Worm (Caenorhabditis elegans) whole organism, L2 larva: ENCODE data around the gene C16D9.5.

Experiments used
- ama-1 ChIP-seq: fragments of 150-350 bp; optimal IDR thresholded peaks from 2 replicates; lab custom pipeline; 2018; ENCODE audit warnings: inconsistent platforms
- blmp-1 ChIP-seq: sonication (generic microtip); optimal IDR thresholded peaks from 2 replicates; lab custom pipeline; 2017; ENCODE audit warnings: missing genetic modification characterization, mild to moderate bottlenecking, missing compliant biosample characterization, antibody characterized with exemption, moderate library complexity; ENCODE audit not compliant: insufficient read depth
- egl-27 ChIP-seq: sonication (generic microtip); optimal IDR thresholded peaks from 3 replicates; lab custom pipeline; 2017; ENCODE audit warnings: missing biosample characterization, missing genetic modification reagents, missing genetic modification characterization
- fos-1 ChIP-seq: fragments of 150-350 bp; optimal IDR thresholded peaks from 2 replicates; lab custom pipeline; 2014; ENCODE audit warnings: missing biosample characterization, missing genetic modification characterization
- lin-11 ChIP-seq: fragments of 150-350 bp; sonication (generic microtip); optimal IDR thresholded peaks from 2 replicates; lab custom pipeline; 2014; ENCODE audit warnings: missing biosample characterization, missing genetic modification characterization, inconsistent platforms, mixed read lengths
- lsy-2 ChIP-seq, 2 experiments: fragments of 150-350 bp in 1 of 2; sonication (generic microtip) in 1 of 2; optimal IDR thresholded peaks; 2 replicates each; lab custom pipeline; 2014 to 2017; ENCODE audit warnings: missing biosample characterization in 2 of 2, missing genetic modification characterization in 2 of 2
- nhr-77 ChIP-seq: fragments of 150-350 bp; optimal IDR thresholded peaks from 2 replicates; lab custom pipeline; 2014; ENCODE audit warnings: missing biosample characterization, missing genetic modification characterization
- sma-9 ChIP-seq, 2 experiments: fragments of 150-350 bp in 1 of 2; sonication (generic microtip) in 1 of 2; optimal IDR thresholded peaks; 2 replicates each; lab custom pipeline; 2014 to 2016; ENCODE audit warnings: missing genetic modification characterization in 2 of 2, mild to moderate bottlenecking in 1 of 2, missing biosample characterization in 1 of 2, missing compliant biosample characterization in 1 of 2, missing genetic modification reagents in 1 of 2, moderate library complexity in 1 of 2
- unc-39 ChIP-seq: fragments of 150-350 bp; optimal IDR thresholded peaks from 2 replicates; lab custom pipeline; 2014; ENCODE audit warnings: missing biosample characterization, missing genetic modification characterization

- TF ChIP-seq egl-27 (no peak), sma-9 (GFP tag; optimal IDR thresholded peaks at IDR 0.05; lab: Kevin White, UChicago) (peak; percentile 18), sma-9 (tag; optimal IDR thresholded peaks at IDR 0.05; lab: Kevin White, UChicago) (no peak), lsy-2 (tag; optimal IDR thresholded peaks at IDR 0.05; lab: Kevin White, UChicago) (peak in 1 of 2 experiments; percentile 19), lin-11 (tag; lab: Kevin White, UChicago) (no peak), fos-1 (tag; lab: Kevin White, UChicago) (peak; percentile 56), ama-1 (no peak), nhr-77 (no peak), blmp-1 (tag; lab: Kevin White, UChicago) (no peak), unc-39 (tag; lab: Kevin White, UChicago) (no peak)
Observed at ce11 chrV:8201229-8201858, 44.0 kb downstream of the C16D9.5 start, which contains the start of gene cri-2.
